Worm (Caenorhabditis elegans): ENCODE data around the gene tap-1.

The tap-1 gene

ce11 chrX:14562286-14563086 is 26.9 kb upstream of the tap-1 start:
- no peak for TF ChIP-seq sdz-12 (GFP tag; optimal IDR thresholded peaks at IDR 0.05)
- peak in 1 of 2 experiments; percentile 23 for TF ChIP-seq unc-62 (GFP tag; optimal IDR thresholded peaks at IDR 0.05 in 1 of 2)
- no peak for TF ChIP-seq unc-62 (tag; optimal IDR thresholded peaks at IDR 0.05)
- TF ChIP-seq F10B5.3 (tag; optimal IDR thresholded peaks at IDR 0.05), result no peak
- no peak for TF ChIP-seq ces-1 (GFP tag; optimal IDR thresholded peaks at IDR 0.05)
- TF ChIP-seq mdt-29 (GFP tag; IDR thresholded peaks at IDR 0.05), result peak; percentile 30; the same call in 1 of the 2 replicates
- TF ChIP-seq zip-11 (GFP tag; IDR thresholded peaks at IDR 0.05), result no peak
- peak; percentile 34; the same call in 1 of the 2 replicates for TF ChIP-seq pha-4 (GFP tag; IDR thresholded peaks at IDR 0.05)
- TF ChIP-seq pha-4 (tag; optimal IDR thresholded peaks at IDR 0.05), result no peak
- TF ChIP-seq hlh-30 (tag; optimal IDR thresholded peaks at IDR 0.05; ENCODE audit: insufficient read depth), result peak; percentile 78
- peak; percentile 97 for TF ChIP-seq nhr-11 (tag; optimal IDR thresholded peaks at IDR 0.05)
- TF ChIP-seq mep-1 (tag; optimal IDR thresholded peaks at IDR 0.05), result peak; percentile 25
- no peak for TF ChIP-seq arid-1 (GFP tag; conservative IDR thresholded peaks at IDR 0.05)
- TF ChIP-seq egl-43 (GFP tag; IDR thresholded peaks at IDR 0.05), result peak; percentile 66; the same call in 1 of the 2 replicates
- no peak for TF ChIP-seq fos-1 (tag; optimal IDR thresholded peaks at IDR 0.05)
- TF ChIP-seq mdl-1 (tag; optimal IDR thresholded peaks at IDR 0.05), result peak in 1 of 2 experiments; percentile 30
- peak; percentile 9 for TF ChIP-seq fkh-10 (GFP tag; optimal IDR thresholded peaks at IDR 0.05)
- TF ChIP-seq saeg-2 (GFP tag; IDR thresholded peaks at IDR 0.05), result 0 out of 2 replicates have a peak, but pooled peaks have one; percentile 31
- TF ChIP-seq mes-2 (tag; optimal IDR thresholded peaks at IDR 0.05; ENCODE audit: poor library complexity, severe bottlenecking), result peak; percentile 7
- peak; percentile 7 for TF ChIP-seq nhr-6 (tag; optimal IDR thresholded peaks at IDR 0.05)
- no peak for TF ChIP-seq egl-27 (tag; optimal IDR thresholded peaks at IDR 0.05)
- peak; percentile 91 for TF ChIP-seq nhr-28 (tag; optimal IDR thresholded peaks at IDR 0.05)
- 0 out of 2 replicates have a peak, but pooled peaks have one; percentile 52 for TF ChIP-seq tra-1 (GFP tag; IDR thresholded peaks at IDR 0.05)
- TF ChIP-seq lin-13 (GFP tag; optimal IDR thresholded peaks at IDR 0.05), result peak; percentile 58
- TF ChIP-seq nhr-41 (GFP tag; IDR thresholded peaks at IDR 0.05), result no peak
- TF ChIP-seq pqm-1 (tag; optimal IDR thresholded peaks at IDR 0.05), result no peak
- no peak for TF ChIP-seq zfp-2 (tag; optimal IDR thresholded peaks at IDR 0.05)
- TF ChIP-seq ctbp-1 (GFP tag; IDR thresholded peaks at IDR 0.05), result peak; percentile 89
- TF ChIP-seq nhr-48 (tag; optimal IDR thresholded peaks at IDR 0.05), result peak; percentile 90
- peak; percentile 36; the same call in 1 of the 2 replicates for TF ChIP-seq mxl-2 (GFP tag; conservative IDR thresholded peaks at IDR 0.05)
- TF ChIP-seq spr-1 (tag; optimal IDR thresholded peaks at IDR 0.05), result no peak
- TF ChIP-seq hif-1 (tag; optimal IDR thresholded peaks at IDR 0.05), result peak in 1 of 2 experiments; percentile 82
- TF ChIP-seq jun-1 (tag; optimal IDR thresholded peaks at IDR 0.05), result no peak
- peak in 1 of 2 experiments; percentile 77 for TF ChIP-seq lsy-2 (tag; optimal IDR thresholded peaks at IDR 0.05)
- TF ChIP-seq aha-1 (tag), result peak; percentile 98
- peak; percentile 61 for TF ChIP-seq nhr-77 (tag; optimal IDR thresholded peaks at IDR 0.05)
- peak; percentile 39 for TF ChIP-seq hlh-11 (tag; optimal IDR thresholded peaks at IDR 0.05)
- TF ChIP-seq ceh-20 (GFP tag; IDR thresholded peaks at IDR 0.05), result peak; percentile 43; the same call in 1 of the 2 replicates
- peak; percentile 77 for TF ChIP-seq F37D6.2 (tag; optimal IDR thresholded peaks at IDR 0.05)
- peak in 1 of 2 experiments; percentile 36 for TF ChIP-seq daf-16 (GFP tag; optimal IDR thresholded peaks at IDR 0.05)
- TF ChIP-seq daf-16 (tag; optimal IDR thresholded peaks at IDR 0.05), result peak; percentile 28
- no peak for TF ChIP-seq madf-5 (GFP tag; IDR thresholded peaks at IDR 0.05)
- TF ChIP-seq snpc-1.2 (GFP tag; IDR thresholded peaks at IDR 0.05), result no peak
- peak; percentile 82 for TF ChIP-seq dmd-6 (GFP tag; IDR thresholded peaks at IDR 0.05)
- TF ChIP-seq dve-1 (tag; optimal IDR thresholded peaks at IDR 0.05; ENCODE audit: insufficient read depth), result peak; percentile 54
- no peak for TF ChIP-seq Y75B8A.6 (GFP tag; IDR thresholded peaks at IDR 0.05)

Data from whole organism, L4 larva.